Worm (Caenorhabditis elegans): ENCODE data around the gene K08H10.10.

DNA sequence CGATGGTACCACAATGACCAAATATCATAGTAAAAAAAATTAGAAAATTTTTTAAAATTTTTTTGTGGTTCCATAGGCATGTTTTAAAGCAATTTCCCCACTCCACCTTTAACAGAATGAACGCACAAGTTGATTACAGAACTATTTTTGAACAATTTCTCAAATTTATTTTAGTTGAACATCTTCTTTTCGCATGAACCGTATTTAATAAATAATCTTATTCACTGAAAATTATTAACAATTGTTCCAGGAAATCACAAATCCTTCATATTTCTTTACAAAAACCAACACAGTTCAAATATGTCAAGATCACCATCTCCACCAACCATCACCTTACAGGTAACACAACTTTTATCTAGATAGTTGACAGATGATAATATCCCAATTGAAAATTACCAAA is 10.8 kb downstream of the K08H10.10 start, which contains the start of gene lea-1:
- TF ChIP-seq ceh-18 (tag; optimal IDR thresholded peaks at IDR 0.05) (no peak), hlh-8 (tag; optimal IDR thresholded peaks at IDR 0.05) (no peak), pha-4 (tag; optimal IDR thresholded peaks at IDR 0.05) (no peak), ceh-9 (tag; optimal IDR thresholded peaks at IDR 0.05) (no peak), sox-2 (GFP tag; IDR thresholded peaks at IDR 0.05) (no peak), dve-1 (tag; optimal IDR thresholded peaks at IDR 0.05) (no peak), T23F11.4 (GFP tag; optimal IDR thresholded peaks at IDR 0.05) (no peak), ceh-14 (tag; optimal IDR thresholded peaks at IDR 0.05) (no peak), elt-4 (tag; optimal IDR thresholded peaks at IDR 0.05) (no peak), C38D4.7 (GFP tag; optimal IDR thresholded peaks at IDR 0.05) (no peak), tbx-2 (tag; optimal IDR thresholded peaks at IDR 0.05) (no peak)

All from whole organism, late embryonic.